Fruit fly (Drosophila melanogaster): ENCODE results near the gene CG31550.

CG31550 gene

DNA sequence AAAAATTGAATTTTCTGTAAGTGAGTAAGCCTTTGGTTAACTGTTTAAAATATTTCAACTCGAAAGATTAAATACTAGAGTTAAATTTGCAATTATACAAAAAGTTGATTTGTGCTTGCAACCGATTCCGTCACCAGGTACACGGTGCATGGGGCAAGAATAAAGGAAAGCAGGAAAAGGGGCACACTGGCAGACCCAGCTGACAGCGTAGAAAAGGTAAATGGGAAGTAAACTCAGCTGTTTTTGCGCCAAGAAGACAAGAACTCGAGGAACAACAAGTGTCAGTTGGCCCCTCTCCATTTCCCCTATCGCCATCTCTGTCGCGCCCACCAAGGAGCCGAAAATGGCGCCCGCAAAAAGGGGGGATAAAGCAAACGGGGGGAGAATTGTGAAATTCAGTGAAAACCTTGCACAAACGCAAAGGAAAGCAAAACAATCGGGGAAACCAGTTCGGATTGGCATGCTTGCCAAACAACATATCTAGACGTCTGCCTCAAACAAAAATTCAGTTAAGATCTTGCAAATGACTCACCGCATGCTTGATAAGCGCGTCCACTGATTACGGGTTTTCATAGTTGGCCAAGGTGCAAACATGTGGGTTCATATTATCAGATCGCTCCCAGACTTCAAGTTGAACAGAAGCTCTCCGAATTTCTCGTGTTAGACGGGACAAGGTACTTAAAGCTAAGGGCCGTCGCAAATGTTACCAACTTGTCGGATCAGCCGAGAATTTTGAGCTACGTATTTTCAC, 22.0 kb upstream of the CG31550 start (continued):
- TF ChIP-seq CG7963 (GFP tag; IDR thresholded peaks at IDR 0.05; ENCODE audit: partially characterized antibody) = no peak
- TF ChIP-seq CG16815 (GFP tag; optimal IDR thresholded peaks at IDR 0.05) = no peak
- TF ChIP-seq insv (GFP tag; optimal IDR thresholded peaks at IDR 0.05) = peak in 1 of 2 experiments; percentile 40
- TF ChIP-seq cwo (GFP tag; optimal IDR thresholded peaks at IDR 0.05) = no peak
- TF ChIP-seq Neu2 (GFP tag; optimal IDR thresholded peaks at IDR 0.05; ENCODE audit: borderline replicate concordance) = no peak
- no peak for TF ChIP-seq CG8478 (optimal IDR thresholded peaks at IDR 0.05)
- no peak for TF ChIP-seq E2f2 (GFP tag; IDR thresholded peaks at IDR 0.05)
- no peak for TF ChIP-seq psq (GFP tag; optimal IDR thresholded peaks at IDR 0.05)
- no peak for TF ChIP-seq eve (GFP tag; optimal IDR thresholded peaks at IDR 0.05)
- TF ChIP-seq CG8388 (GFP tag; optimal IDR thresholded peaks at IDR 0.05) = no peak
- TF ChIP-seq CG12104 (GFP tag; optimal IDR thresholded peaks at IDR 0.05) = no peak
- no peak for TF ChIP-seq zen (tag; optimal IDR thresholded peaks at IDR 0.05)
- TF ChIP-seq crc (GFP tag; optimal IDR thresholded peaks at IDR 0.05) = no peak
- no peak for TF ChIP-seq mld (GFP tag; IDR thresholded peaks at IDR 0.05; ENCODE audit: partially characterized antibody)
- no peak for TF ChIP-seq Xrp1 (GFP tag; IDR thresholded peaks at IDR 0.05)
- TF ChIP-seq Pdp1 (GFP tag; optimal IDR thresholded peaks at IDR 0.05) = peak in 1 of 2 experiments; percentile 66
- TF ChIP-seq CG10431 (GFP tag; optimal IDR thresholded peaks at IDR 0.05) = peak; percentile 5
- TF ChIP-seq CG18011 (GFP tag; optimal IDR thresholded peaks at IDR 0.05) = no peak
- TF ChIP-seq Dip3 (GFP tag; optimal IDR thresholded peaks at IDR 0.05) = no peak
- TF ChIP-seq YL-1 (GFP tag; optimal IDR thresholded peaks at IDR 0.05) = peak; percentile 43
- peak; percentile 8 for TF ChIP-seq CG4617 (GFP tag; optimal IDR thresholded peaks at IDR 0.05; ENCODE audit: borderline replicate concordance)
- TF ChIP-seq trh (GFP tag; optimal IDR thresholded peaks at IDR 0.05) = no peak
- TF ChIP-seq CG1792 (GFP tag; optimal IDR thresholded peaks at IDR 0.05) = no peak
- no peak for TF ChIP-seq sim (GFP tag; IDR thresholded peaks at IDR 0.05)
- peak; percentile 59 for TF ChIP-seq HmgZ (tag; optimal IDR thresholded peaks at IDR 0.05)
- no peak for TF ChIP-seq HLH54F (GFP tag; optimal IDR thresholded peaks at IDR 0.05)
- TF ChIP-seq p53 (GFP tag; optimal IDR thresholded peaks at IDR 0.05) = no peak
- no peak for TF ChIP-seq cato (GFP tag; optimal IDR thresholded peaks at IDR 0.05; ENCODE audit: borderline replicate concordance)
- TF ChIP-seq inv (GFP tag; IDR thresholded peaks at IDR 0.05; ENCODE audit: partially characterized antibody) = no peak
- TF ChIP-seq CG32772 (GFP tag; IDR thresholded peaks at IDR 0.05) = no peak
- TF ChIP-seq Ssrp (tag; optimal IDR thresholded peaks at IDR 0.05) = no peak
- no peak for TF ChIP-seq Mes4 (GFP tag; optimal IDR thresholded peaks at IDR 0.05)
- TF ChIP-seq sens (GFP tag) = peak; percentile 49
- TF ChIP-seq shn (GFP tag; optimal IDR thresholded peaks at IDR 0.05) = no peak
- TF ChIP-seq CG12659 (GFP tag; optimal IDR thresholded peaks at IDR 0.05) = peak; percentile 44
- peak; percentile 32 for TF ChIP-seq Elba2 (GFP tag; optimal IDR thresholded peaks at IDR 0.05)
- no peak for TF ChIP-seq CG8359 (GFP tag; optimal IDR thresholded peaks at IDR 0.05; ENCODE audit: borderline replicate concordance)
- no peak for TF ChIP-seq luna (GFP tag; optimal IDR thresholded peaks at IDR 0.05)
- no peak for TF ChIP-seq CG9437 (GFP tag; optimal IDR thresholded peaks at IDR 0.05)
- no peak for TF ChIP-seq emc (GFP tag; optimal IDR thresholded peaks at IDR 0.05)
- TF ChIP-seq CG9817 (tag; optimal IDR thresholded peaks at IDR 0.05) = no peak
- no peak for TF ChIP-seq CG43689 (GFP tag; IDR thresholded peaks at IDR 0.05)
- TF ChIP-seq kah (GFP tag; optimal IDR thresholded peaks at IDR 0.05) = peak; percentile 100
- TF ChIP-seq Dek (tag; optimal IDR thresholded peaks at IDR 0.05) = no peak
- TF ChIP-seq gsb-n (tag; optimal IDR thresholded peaks at IDR 0.05) = no peak
- no peak for TF ChIP-seq CG14014 (GFP tag; IDR thresholded peaks at IDR 0.05)
- TF ChIP-seq NC2β (GFP tag; optimal IDR thresholded peaks at IDR 0.05) = no peak
- no peak for TF ChIP-seq CG15696 (tag; optimal IDR thresholded peaks at IDR 0.05)
- peak; percentile 47 for TF ChIP-seq CG12769 (tag; optimal IDR thresholded peaks at IDR 0.05)
- TF ChIP-seq GATAe (GFP tag; conservative IDR thresholded peaks at IDR 0.05) = no peak

Data from whole organism, embryonic.